Fruit fly (Drosophila melanogaster) S2 (cell line): ENCODE data around the gene Phlpp.

Source experiments
- CG8478 ChIP-seq: fragments of >200 bp; optimal IDR thresholded peaks from 2 replicates; lab custom pipeline; 2018
- CTCF ChIP-seq, 2 experiments: fragments of >200 bp; optimal IDR thresholded peaks; 2 replicates each; lab custom pipeline; 2018

Phlpp gene

dm6 chr2L:19021278-19022220, 37.4 kb upstream of the Phlpp start:
- no peak for TF ChIP-seq CG8478 (lab: Kevin White, UChicago)
- TF ChIP-seq CTCF (optimal IDR thresholded peaks at IDR 0.05; lab: Kevin White, UChicago) = no peak

- TF ChIP-seq CG8478 (lab: Kevin White, UChicago) = no peak
- TF ChIP-seq CTCF (optimal IDR thresholded peaks at IDR 0.05; lab: Kevin White, UChicago) = no peak
These were observed 36.8 kb upstream of the Phlpp start, which contains the start of gene CG15172 for dm6 chr2L:19022221-19022516. TSS of gene CG15172 (plus strand) at chr2L:19022417.

dm6 chr2L:19023972-19024743, 34.8 kb upstream of the Phlpp start:
- TF ChIP-seq CG8478 (lab: Kevin White, UChicago) (no peak), CTCF (optimal IDR thresholded peaks at IDR 0.05; lab: Kevin White, UChicago) (no peak)

- no peak for TF ChIP-seq CTCF (optimal IDR thresholded peaks at IDR 0.05; lab: Kevin White, UChicago)
- no peak for TF ChIP-seq CG8478 (lab: Kevin White, UChicago)
These were observed 34.2 kb upstream of the Phlpp start for dm6 chr2L:19024744-19025059.

dm6 chr2L:19026491-19027197, 32.3 kb upstream of the Phlpp start:
- no peak for TF ChIP-seq CG8478 (lab: Kevin White, UChicago)
- no peak for TF ChIP-seq CTCF (optimal IDR thresholded peaks at IDR 0.05; lab: Kevin White, UChicago)

dm6 chr2L:19027246-19027886, 31.6 kb upstream of the Phlpp start, which contains the start of gene Sidpn:
TSS of gene Sidpn (plus strand) at chr2L:19027710.
- TF ChIP-seq CTCF (optimal IDR thresholded peaks at IDR 0.05; lab: Kevin White, UChicago) (no peak), CG8478 (lab: Kevin White, UChicago) (no peak)

dm6 chr2L:19033288-19033687, 25.6 kb upstream of the Phlpp start, which contains the start of gene hook:
TSS of gene hook (minus strand) at chr2L:19033498.
- TF ChIP-seq CG8478 (lab: Kevin White, UChicago) (no peak), CTCF (optimal IDR thresholded peaks at IDR 0.05; lab: Kevin White, UChicago) (no peak)

dm6 chr2L:19034213-19034929, 24.6 kb upstream of the Phlpp start, which contains the start of the genes mib2 and CG31800:
TSS of gene mib2 (plus strand) at chr2L:19034444.
TSS of gene CG31800 (minus strand) at chr2L:19034576.
- no peak for TF ChIP-seq CG8478 (lab: Kevin White, UChicago)
- no peak for TF ChIP-seq CTCF (optimal IDR thresholded peaks at IDR 0.05; lab: Kevin White, UChicago)

- TF ChIP-seq CG8478 (lab: Kevin White, UChicago) = no peak
- TF ChIP-seq CTCF (optimal IDR thresholded peaks at IDR 0.05; lab: Kevin White, UChicago) = no peak
These were observed 23.9 kb upstream of the Phlpp start for dm6 chr2L:19035013-19035412.

- TF ChIP-seq CTCF (optimal IDR thresholded peaks at IDR 0.05; lab: Kevin White, UChicago) (no peak), CG8478 (lab: Kevin White, UChicago) (no peak)
These were observed 22.7 kb upstream of the Phlpp start for dm6 chr2L:19036105-19036714.

- TF ChIP-seq CTCF (optimal IDR thresholded peaks at IDR 0.05; lab: Kevin White, UChicago) (no peak), CG8478 (lab: Kevin White, UChicago) (no peak)
These were observed 21.9 kb upstream of the Phlpp start for dm6 chr2L:19037011-19037410.

dm6 chr2L:19037455-19037854, 21.5 kb upstream of the Phlpp start:
- TF ChIP-seq CG8478 (lab: Kevin White, UChicago) (no peak), CTCF (optimal IDR thresholded peaks at IDR 0.05; lab: Kevin White, UChicago) (no peak)

- TF ChIP-seq CG8478 (lab: Kevin White, UChicago) (no peak), CTCF (optimal IDR thresholded peaks at IDR 0.05; lab: Kevin White, UChicago) (no peak)
These were observed 17.3 kb upstream of the Phlpp start, which contains the start of gene Catsup for dm6 chr2L:19041590-19041989. TSS of gene Catsup (plus strand) at chr2L:19041862.
